Fruit fly (Drosophila melanogaster) whole organism, embryonic: ENCODE measurements around the gene CG18281.

Experiments used
- CG10209 ChIP-seq: fragments of 200-800 bp; sonication (Bioruptor generic); optimal IDR thresholded peaks from 3 replicates; lab custom pipeline; 2017; ENCODE audit warnings: missing biosample characterization, mild to moderate bottlenecking, missing genetic modification characterization, missing genetic modification reagents
- CG10267 ChIP-seq: fragments of 200-800 bp; sonication (Bioruptor generic); optimal IDR thresholded peaks from 2 replicates; lab custom pipeline; 2018; ENCODE audit warnings: missing biosample characterization, mild to moderate bottlenecking, missing genetic modification characterization, moderate library complexity
- CG10654 ChIP-seq: fragments of 200-800 bp; sonication (Bioruptor generic); optimal IDR thresholded peaks from 2 replicates; lab custom pipeline; 2016; ENCODE audit warnings: missing biosample characterization, missing genetic modification characterization
- CG11247 ChIP-seq: fragments of 200-800 bp; sonication (Bioruptor generic); IDR thresholded peaks from 2 replicates; pipeline ENCODE4 v1.3.6; 2022; ENCODE audit warnings: missing biosample characterization, missing genetic modification characterization
- CG11504 ChIP-seq: fragments of 200-800 bp; sonication (Bioruptor generic); optimal IDR thresholded peaks from 3 replicates; lab custom pipeline; 2019; ENCODE audit warnings: missing biosample characterization, mild to moderate bottlenecking, missing genetic modification characterization, moderate library complexity
- CG12744 ChIP-seq: fragments of 200-800 bp; sonication (Bioruptor generic); optimal IDR thresholded peaks from 2 replicates; lab custom pipeline; 2016; ENCODE audit warnings: missing biosample characterization, missing genetic modification characterization
- CG13424 ChIP-seq: fragments of 200-800 bp; sonication (Bioruptor generic); optimal IDR thresholded peaks from 2 replicates; lab custom pipeline; 2019; ENCODE audit warnings: missing biosample characterization, mild to moderate bottlenecking, missing genetic modification characterization, moderate library complexity
- CG14710 ChIP-seq: fragments of 200-800 bp; sonication (Bioruptor generic); optimal IDR thresholded peaks from 3 replicates; lab custom pipeline; 2019; ENCODE audit warnings: missing biosample characterization, mild to moderate bottlenecking, missing genetic modification characterization, moderate library complexity
- CG15696 ChIP-seq: fragments of 200-800 bp; sonication (Bioruptor generic); optimal IDR thresholded peaks from 2 replicates; lab custom pipeline; 2019; ENCODE audit warnings: missing biosample characterization, mild to moderate bottlenecking, missing genetic modification characterization, moderate library complexity
- CG1603 ChIP-seq: fragments of 200-800 bp; sonication (Bioruptor generic); optimal IDR thresholded peaks from 2 replicates; lab custom pipeline; 2019; ENCODE audit warnings: missing biosample characterization, mild to moderate bottlenecking, missing genetic modification characterization, moderate library complexity
- CG17186 ChIP-seq: fragments of 200-800 bp; sonication (Bioruptor generic); optimal IDR thresholded peaks from 3 replicates; lab custom pipeline; 2017; ENCODE audit warnings: missing biosample characterization, missing genetic modification reagents, missing genetic modification characterization
- CG17328 ChIP-seq: fragments of 200-800 bp; sonication (Bioruptor generic); IDR thresholded peaks from 2 replicates; pipeline ENCODE4 v1.3.6; 2022; ENCODE audit warnings: missing biosample characterization, missing genetic modification characterization
- CG17829 ChIP-seq: fragments of 200-800 bp; optimal IDR thresholded peaks from 2 replicates; lab custom pipeline; 2019; ENCODE audit warnings: missing biosample characterization, mild to moderate bottlenecking, missing genetic modification characterization, moderate library complexity
- CG18619 ChIP-seq: fragments of 200-800 bp; sonication (Bioruptor generic); optimal IDR thresholded peaks from 3 replicates; lab custom pipeline; 2017; ENCODE audit warnings: missing biosample characterization, mild to moderate bottlenecking, missing genetic modification characterization
- CG2712 ChIP-seq: fragments of 200-800 bp; optimal IDR thresholded peaks from 3 replicates; lab custom pipeline; 2019; ENCODE audit warnings: missing biosample characterization, mild to moderate bottlenecking, missing genetic modification characterization, moderate library complexity
- CG33557 ChIP-seq: fragments of 200-800 bp; sonication (Bioruptor generic); optimal IDR thresholded peaks from 2 replicates; lab custom pipeline; 2019; ENCODE audit warnings: missing biosample characterization, mild to moderate bottlenecking, missing genetic modification characterization, moderate library complexity
- CG34224 ChIP-seq: fragments of 200-800 bp; sonication (Bioruptor generic); IDR thresholded peaks from 3 replicates; pipeline ENCODE4 v1.3.6; 2022; ENCODE audit warnings: missing biosample characterization, missing genetic modification characterization; ENCODE audit not compliant: partially characterized antibody
- CG3847 ChIP-seq: fragments of 200-800 bp; sonication (Bioruptor generic); IDR thresholded peaks from 2 replicates; pipeline ENCODE4 v1.3.6; 2022; ENCODE audit warnings: missing biosample characterization, missing genetic modification characterization
- CG3995 ChIP-seq: fragments of 200-800 bp; sonication (Bioruptor generic); optimal IDR thresholded peaks from 3 replicates; lab custom pipeline; 2016; ENCODE audit warnings: missing biosample characterization, missing genetic modification characterization
- CG4707 ChIP-seq: fragments of 200-800 bp; sonication (Bioruptor generic); optimal IDR thresholded peaks from 2 replicates; lab custom pipeline; 2018; ENCODE audit warnings: missing biosample characterization, mild to moderate bottlenecking, missing genetic modification characterization, moderate library complexity
- CG5180 ChIP-seq: fragments of 200-800 bp; sonication (Bioruptor generic); optimal IDR thresholded peaks from 3 replicates; lab custom pipeline; 2017; ENCODE audit warnings: missing biosample characterization, missing genetic modification characterization, mild to moderate bottlenecking, moderate library complexity, missing genetic modification reagents
- CG6854 ChIP-seq: fragments of 200-800 bp; sonication (Bioruptor generic); optimal IDR thresholded peaks from 3 replicates; lab custom pipeline; 2017; ENCODE audit warnings: missing biosample characterization, mild to moderate bottlenecking, missing genetic modification characterization
- CG7987 ChIP-seq: fragments of 200-800 bp; sonication (Bioruptor generic); optimal IDR thresholded peaks from 2 replicates; lab custom pipeline; 2018; ENCODE audit warnings: missing biosample characterization, mild to moderate bottlenecking, missing genetic modification characterization, moderate library complexity
- CG9817 ChIP-seq: fragments of 200-800 bp; sonication (Bioruptor generic); optimal IDR thresholded peaks from 2 replicates; lab custom pipeline; 2018; ENCODE audit warnings: missing biosample characterization, mild to moderate bottlenecking, missing genetic modification characterization, moderate library complexity
- Dp ChIP-seq: fragments of 200-800 bp; sonication (Bioruptor generic); optimal IDR thresholded peaks from 2 replicates; lab custom pipeline; 2018; ENCODE audit warnings: missing biosample characterization, mild to moderate bottlenecking, missing genetic modification characterization, moderate library complexity
- Fer1 ChIP-seq: fragments of 200-800 bp; sonication (Bioruptor generic); optimal IDR thresholded peaks from 2 replicates; lab custom pipeline; 2017; ENCODE audit warnings: missing biosample characterization, mild to moderate bottlenecking, missing genetic modification characterization
- HmgZ ChIP-seq: fragments of 200-800 bp; sonication (Bioruptor generic); optimal IDR thresholded peaks from 2 replicates; lab custom pipeline; 2018; ENCODE audit warnings: missing biosample characterization, mild to moderate bottlenecking, missing genetic modification characterization
- Hsf ChIP-seq: fragments of 200-800 bp; sonication (Bioruptor generic); optimal IDR thresholded peaks from 3 replicates; lab custom pipeline; 2016; ENCODE audit warnings: missing biosample characterization, missing genetic modification characterization
- MESR4 ChIP-seq: fragments of 200-800 bp; sonication (Bioruptor generic); optimal IDR thresholded peaks from 2 replicates; lab custom pipeline; 2018; ENCODE audit warnings: missing biosample characterization, mild to moderate bottlenecking, missing genetic modification characterization, moderate library complexity
- Oaz ChIP-seq: fragments of 200-800 bp; sonication (Bioruptor generic); IDR thresholded peaks from 2 replicates; pipeline ENCODE4 v1.3.6; 2022; ENCODE audit warnings: missing biosample characterization, missing genetic modification characterization
- PHDP ChIP-seq: fragments of 200-800 bp; sonication (Bioruptor generic); optimal IDR thresholded peaks from 3 replicates; lab custom pipeline; 2018; ENCODE audit warnings: missing biosample characterization, mild to moderate bottlenecking, missing genetic modification characterization, moderate library complexity
- YL-1 ChIP-seq: fragments of 200-800 bp; sonication (Bioruptor generic); optimal IDR thresholded peaks from 3 replicates; lab custom pipeline; 2017; ENCODE audit warnings: missing biosample characterization, mild to moderate bottlenecking, missing genetic modification characterization
- ac ChIP-seq: fragments of 200-800 bp; sonication (Bioruptor generic); optimal IDR thresholded peaks from 3 replicates; lab custom pipeline; 2017; ENCODE audit warnings: missing biosample characterization, mild to moderate bottlenecking, missing genetic modification characterization
- amos ChIP-seq: fragments of 200-800 bp; sonication (Bioruptor generic); IDR thresholded peaks from 2 replicates; pipeline ENCODE4 v1.3.6; 2022; ENCODE audit warnings: missing biosample characterization, missing genetic modification characterization; ENCODE audit not compliant: partially characterized antibody
- az2 ChIP-seq: fragments of 200-800 bp; sonication (Bioruptor generic); optimal IDR thresholded peaks from 3 replicates; lab custom pipeline; 2016; ENCODE audit warnings: missing biosample characterization, missing genetic modification characterization
- cg ChIP-seq: fragments of 200-800 bp; sonication (Bioruptor generic); optimal IDR thresholded peaks from 3 replicates; lab custom pipeline; 2019; ENCODE audit warnings: missing biosample characterization, mild to moderate bottlenecking, missing genetic modification characterization, moderate library complexity
- crp ChIP-seq, 2 experiments: fragments of 200-800 bp; sonication (Bioruptor generic); optimal IDR thresholded peaks; 2 replicates in 1 of 2; 3 replicates in 1 of 2; lab custom pipeline; 2017; ENCODE audit warnings: missing biosample characterization in 2 of 2, missing genetic modification characterization in 2 of 2, mild to moderate bottlenecking in 1 of 2, moderate library complexity in 1 of 2
- grau ChIP-seq: fragments of 200-800 bp; optimal IDR thresholded peaks from 3 replicates; lab custom pipeline; 2019; ENCODE audit warnings: missing biosample characterization, mild to moderate bottlenecking, missing genetic modification characterization, moderate library complexity
- gsb-n ChIP-seq: fragments of 200-800 bp; sonication (Bioruptor generic); optimal IDR thresholded peaks from 3 replicates; lab custom pipeline; 2018; ENCODE audit warnings: missing biosample characterization, mild to moderate bottlenecking, missing genetic modification characterization
- knrl ChIP-seq: fragments of 200-800 bp; sonication (Bioruptor generic); IDR thresholded peaks from 3 replicates; pipeline ENCODE4 v1.3.6; 2022; ENCODE audit warnings: missing biosample characterization, missing genetic modification characterization; ENCODE audit not compliant: partially characterized antibody
- lilli ChIP-seq: fragments of 200-800 bp; sonication (Bioruptor generic); optimal IDR thresholded peaks from 3 replicates; lab custom pipeline; 2016; ENCODE audit warnings: missing biosample characterization, missing genetic modification characterization
- nmo ChIP-seq: fragments of 200-800 bp; sonication (Bioruptor generic); optimal IDR thresholded peaks from 2 replicates; lab custom pipeline; 2018; ENCODE audit warnings: missing biosample characterization, mild to moderate bottlenecking, missing genetic modification characterization, moderate library complexity
- pb ChIP-seq: fragments of 200-800 bp; sonication (Bioruptor generic); optimal IDR thresholded peaks from 3 replicates; lab custom pipeline; 2016; ENCODE audit warnings: missing biosample characterization, missing genetic modification characterization
- pzg ChIP-seq: fragments of 200-800 bp; sonication (Bioruptor generic); optimal IDR thresholded peaks from 3 replicates; lab custom pipeline; 2018; ENCODE audit warnings: missing biosample characterization, mild to moderate bottlenecking, missing genetic modification characterization, moderate library complexity
- repo ChIP-seq: fragments of 200-800 bp; sonication (Bioruptor generic); optimal IDR thresholded peaks from 2 replicates; lab custom pipeline; 2016; ENCODE audit warnings: missing biosample characterization, missing genetic modification characterization
- slbo ChIP-seq: fragments of 200-800 bp; sonication (Bioruptor generic); IDR thresholded peaks from 2 replicates; pipeline ENCODE4 v1.3.6; 2022; ENCODE audit warnings: missing biosample characterization, missing genetic modification characterization
- sqz ChIP-seq: fragments of 200-800 bp; sonication (Bioruptor generic); optimal IDR thresholded peaks from 3 replicates; lab custom pipeline; 2018; ENCODE audit warnings: missing biosample characterization, mild to moderate bottlenecking, missing genetic modification characterization
- unpg ChIP-seq: fragments of 200-800 bp; sonication (Bioruptor generic); optimal IDR thresholded peaks from 3 replicates; lab custom pipeline; 2018; ENCODE audit warnings: missing biosample characterization, mild to moderate bottlenecking, missing genetic modification characterization, moderate library complexity
- usp ChIP-seq: fragments of >200 bp; optimal IDR thresholded peaks from 2 replicates; lab custom pipeline; 2017; ENCODE audit warnings: missing biosample characterization, missing genetic modification characterization

Gene CG18281

DNA sequence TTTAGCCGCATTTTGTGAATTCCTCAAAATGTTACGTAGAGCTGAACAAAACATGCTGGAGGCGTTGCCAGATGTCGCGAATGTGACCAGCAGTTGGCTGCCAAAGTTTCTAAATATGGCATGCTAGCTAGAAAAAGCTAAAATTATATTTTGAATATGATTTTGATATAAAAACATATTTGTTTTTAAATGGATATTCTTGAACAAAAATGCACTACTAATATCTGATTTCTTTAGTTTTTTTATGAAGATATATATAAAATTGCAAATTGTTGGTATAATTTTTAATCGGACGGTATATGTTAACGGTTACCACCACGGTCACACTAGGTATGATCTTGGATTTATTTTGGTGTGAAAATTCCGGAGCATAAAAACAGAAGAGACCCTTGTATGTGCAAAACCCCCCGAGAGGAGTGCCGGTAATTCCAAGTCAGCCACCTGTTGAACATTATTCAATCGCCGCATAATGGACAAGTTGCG lies 21.1 kb downstream of the CG18281 start, which contains the start of the genes mTerf3 and CG5104:
mTerf3 (minus strand) TSS at position 86 of the 483 bp plus-strand sequence.
CG5104 (plus strand) TSS at position 323 of the 483 bp plus-strand sequence.
- TF ChIP-seq CG13424 (tag; lab: Kevin White, UChicago) (peak; percentile 46), CG10654 (GFP tag; lab: Kevin White, UChicago) (peak; percentile 7), CG2712 (tag; lab: Kevin White, UChicago) (peak; percentile 42), CG17328 (GFP tag; lab: Robert Waterston, UW) (no peak), CG4707 (GFP tag; lab: Kevin White, UChicago) (no peak), CG33557 (GFP tag; lab: Kevin White, UChicago) (no peak), sqz (GFP tag; lab: Kevin White, UChicago) (no peak), Hsf (GFP tag; lab: Kevin White, UChicago) (peak; percentile 39), crp (GFP tag; optimal IDR thresholded peaks at IDR 0.05; lab: Kevin White, UChicago) (peak in 1 of 2 experiments; percentile 44), Fer1 (peak; percentile 17), CG3995 (GFP tag; lab: Kevin White, UChicago) (peak; percentile 30), grau (tag; lab: Kevin White, UChicago) (peak; percentile 41), lilli (GFP tag; lab: Kevin White, UChicago) (peak; percentile 50), CG5180 (GFP tag; lab: Kevin White, UChicago) (no peak), nmo (GFP tag; lab: Kevin White, UChicago) (peak; percentile 59), usp (no peak), PHDP (tag; lab: Kevin White, UChicago) (peak; percentile 0), Oaz (GFP tag; lab: Robert Waterston, UW) (no peak), ac (no peak), pb (no peak), HmgZ (peak; percentile 47), CG3847 (GFP tag; lab: Robert Waterston, UW) (peak; percentile 39; the same call in 1 of the 2 replicates), amos (GFP tag; lab: Robert Waterston, UW) (no peak), CG1603 (tag; lab: Kevin White, UChicago) (peak; percentile 29), unpg (GFP tag; lab: Kevin White, UChicago) (peak; percentile 4), CG18619 (GFP tag; lab: Kevin White, UChicago) (no peak), CG14710 (tag; lab: Kevin White, UChicago) (peak; percentile 65), CG10267 (peak; percentile 42), Dp (GFP tag; lab: Kevin White, UChicago) (peak; percentile 34), gsb-n (peak; percentile 3), CG12744 (GFP tag; lab: Kevin White, UChicago) (no peak), CG9817 (tag; lab: Kevin White, UChicago) (peak; percentile 3), CG17186 (GFP tag; lab: Kevin White, UChicago) (no peak), MESR4 (GFP tag; lab: Kevin White, UChicago) (peak; percentile 43), CG15696 (peak; percentile 16), YL-1 (GFP tag; lab: Kevin White, UChicago) (peak; percentile 57), CG10209 (GFP tag; lab: Kevin White, UChicago) (no peak), CG7987 (GFP tag; lab: Kevin White, UChicago) (no peak), az2 (GFP tag; lab: Kevin White, UChicago) (peak; percentile 19), CG11504 (tag; lab: Kevin White, UChicago) (peak; percentile 61), CG6854 (GFP tag; lab: Kevin White, UChicago) (no peak), CG11247 (GFP tag; lab: Robert Waterston, UW) (no peak), knrl (GFP tag; lab: Robert Waterston, UW) (peak; percentile 35; the same call in 1 of the 3 replicates), pzg (peak; percentile 60), cg (GFP tag; lab: Kevin White, UChicago) (no peak), CG17829 (tag; lab: Kevin White, UChicago) (peak; percentile 55), repo (GFP tag; lab: Kevin White, UChicago) (no peak), slbo (GFP tag; lab: Robert Waterston, UW) (0 out of 2 replicates have a peak, but pooled peaks have one; percentile 32), CG34224 (GFP tag; lab: Robert Waterston, UW) (no peak)
